Fruit fly (Drosophila melanogaster) whole organism, adult: ENCODE data around the gene Aplip1.

Source experiments
- CG11617 ChIP-seq: fragments of 200-800 bp; sonication (Bioruptor generic); optimal IDR thresholded peaks from 2 replicates; lab custom pipeline; 2017; ENCODE audit warnings: mild to moderate bottlenecking, missing biosample characterization, missing genetic modification reagents, missing genetic modification characterization
- CG12768 ChIP-seq: fragments of 200-800 bp; sonication (Bioruptor generic); optimal IDR thresholded peaks from 2 replicates; lab custom pipeline; 2017; ENCODE audit warnings: missing biosample characterization, missing genetic modification characterization, mild to moderate bottlenecking, moderate library complexity, missing genetic modification reagents
- CG14711 ChIP-seq: fragments of 200-800 bp; sonication (Bioruptor generic); optimal IDR thresholded peaks from 2 replicates; lab custom pipeline; 2018; ENCODE audit warnings: missing biosample characterization, mild to moderate bottlenecking, missing genetic modification characterization, moderate library complexity
- CG1620 ChIP-seq: fragments of 200-800 bp; sonication (Bioruptor generic); optimal IDR thresholded peaks from 2 replicates; lab custom pipeline; 2016; ENCODE audit warnings: missing biosample characterization, missing genetic modification characterization
- CG33017 ChIP-seq: fragments of 200-800 bp; sonication (Bioruptor generic); optimal IDR thresholded peaks from 2 replicates; lab custom pipeline; 2018; ENCODE audit warnings: missing biosample characterization, mild to moderate bottlenecking, missing genetic modification characterization, moderate library complexity
- CG5204 ChIP-seq: fragments of 200-800 bp; sonication (Bioruptor generic); optimal IDR thresholded peaks from 2 replicates; lab custom pipeline; 2016; ENCODE audit warnings: missing biosample characterization, missing genetic modification characterization
- CG7045 ChIP-seq: fragments of 200-800 bp; sonication (Bioruptor generic); optimal IDR thresholded peaks from 2 replicates; lab custom pipeline; 2017; ENCODE audit warnings: missing biosample characterization, mild to moderate bottlenecking, missing genetic modification characterization
- CG7101 ChIP-seq: fragments of 200-800 bp; sonication (Bioruptor generic); optimal IDR thresholded peaks from 2 replicates; lab custom pipeline; 2018; ENCODE audit warnings: missing biosample characterization, mild to moderate bottlenecking, missing genetic modification characterization, moderate library complexity
- Clk ChIP-seq: fragments of 200-800 bp; sonication (Bioruptor generic); optimal IDR thresholded peaks from 2 replicates; lab custom pipeline; 2017; ENCODE audit warnings: missing biosample characterization, missing genetic modification characterization
- Crg-1 ChIP-seq: fragments of 200-800 bp; sonication (Bioruptor generic); optimal IDR thresholded peaks from 2 replicates; lab custom pipeline; 2016; ENCODE audit warnings: missing biosample characterization, missing genetic modification characterization
- Hr96 ChIP-seq: fragments of 200-800 bp; sonication (Bioruptor generic); optimal IDR thresholded peaks from 2 replicates; lab custom pipeline; 2016; ENCODE audit warnings: missing biosample characterization, missing genetic modification characterization
- Mnt ChIP-seq: fragments of 200-800 bp; sonication (Bioruptor generic); optimal IDR thresholded peaks from 2 replicates; lab custom pipeline; 2016; ENCODE audit warnings: missing biosample characterization, mild to moderate bottlenecking, missing genetic modification characterization
- bab1 ChIP-seq: fragments of 200-800 bp; sonication (Bioruptor generic); optimal IDR thresholded peaks from 3 replicates; lab custom pipeline; 2019; ENCODE audit warnings: missing biosample characterization, mild to moderate bottlenecking, missing genetic modification characterization, moderate library complexity
- cic ChIP-seq: fragments of 200-800 bp; sonication (Bioruptor generic); optimal IDR thresholded peaks from 2 replicates; lab custom pipeline; 2017; ENCODE audit warnings: missing biosample characterization, mild to moderate bottlenecking, missing genetic modification characterization, moderate library complexity
- cnc ChIP-seq, 2 experiments: fragments of >200 bp; optimal IDR thresholded peaks; 2 replicates each; lab custom pipeline; 2017
- kay ChIP-seq: fragments of 200-800 bp; sonication (Bioruptor generic); peaks from one replicate; lab custom pipeline; 2016; ENCODE audit warnings: missing biosample characterization, missing genetic modification characterization, borderline replicate concordance
- ovo ChIP-seq: fragments of 200-800 bp; sonication (Bioruptor generic); optimal IDR thresholded peaks from 2 replicates; lab custom pipeline; 2016; ENCODE audit warnings: missing biosample characterization, missing genetic modification characterization
- pad ChIP-seq: fragments of 200-800 bp; sonication (Bioruptor generic); optimal IDR thresholded peaks from 3 replicates; lab custom pipeline; 2017; ENCODE audit warnings: missing biosample characterization, missing genetic modification characterization, mild to moderate bottlenecking, moderate library complexity, missing genetic modification reagents
- tj ChIP-seq: fragments of 200-800 bp; sonication (Bioruptor generic); optimal IDR thresholded peaks from 3 replicates; lab custom pipeline; 2017; ENCODE audit warnings: missing biosample characterization, mild to moderate bottlenecking, missing genetic modification characterization, moderate library complexity
- toe ChIP-seq: fragments of 200-800 bp; sonication (Bioruptor generic); optimal IDR thresholded peaks from 2 replicates; lab custom pipeline; 2016; ENCODE audit warnings: missing biosample characterization, missing genetic modification characterization

The Aplip1 gene

dm6 chr3L:1206682-1207421, 10.7 kb downstream of the Aplip1 start, which contains the start of gene LysB:
Gene LysB (plus strand): TSS chr3L:1207371.
- no peak for TF ChIP-seq Crg-1 (GFP tag; lab: Kevin White, UChicago)
- no peak for TF ChIP-seq Hr96 (GFP tag; lab: Kevin White, UChicago)
- TF ChIP-seq CG1620 (GFP tag; lab: Kevin White, UChicago), result no peak
- no peak for TF ChIP-seq CG5204 (GFP tag; lab: Kevin White, UChicago)
- no peak for TF ChIP-seq kay (GFP tag; lab: Kevin White, UChicago)
- no peak for TF ChIP-seq Clk
- no peak for TF ChIP-seq pad (GFP tag; lab: Kevin White, UChicago)
- TF ChIP-seq CG12768, result no peak
- no peak for TF ChIP-seq CG7045
- TF ChIP-seq bab1 (GFP tag; lab: Kevin White, UChicago), result no peak
- no peak for TF ChIP-seq cic (GFP tag; lab: Kevin White, UChicago)
- no peak for TF ChIP-seq CG14711 (tag; lab: Kevin White, UChicago)
- TF ChIP-seq cnc (optimal IDR thresholded peaks at IDR 0.05; lab: Kevin White, UChicago), result no peak
- TF ChIP-seq CG33017 (tag; lab: Kevin White, UChicago), result no peak
- no peak for TF ChIP-seq toe
- TF ChIP-seq ovo (GFP tag; lab: Kevin White, UChicago), result no peak

dm6 chr3L:1208206-1208605, 12.1 kb downstream of the Aplip1 start:
- no peak for TF ChIP-seq CG1620 (GFP tag; lab: Kevin White, UChicago)
- TF ChIP-seq toe, result no peak
- no peak for TF ChIP-seq CG33017 (tag; lab: Kevin White, UChicago)
- no peak for TF ChIP-seq CG11617
- TF ChIP-seq Crg-1 (GFP tag; lab: Kevin White, UChicago), result no peak
- no peak for TF ChIP-seq CG5204 (GFP tag; lab: Kevin White, UChicago)
- no peak for TF ChIP-seq tj (GFP tag; lab: Kevin White, UChicago)

DNA sequence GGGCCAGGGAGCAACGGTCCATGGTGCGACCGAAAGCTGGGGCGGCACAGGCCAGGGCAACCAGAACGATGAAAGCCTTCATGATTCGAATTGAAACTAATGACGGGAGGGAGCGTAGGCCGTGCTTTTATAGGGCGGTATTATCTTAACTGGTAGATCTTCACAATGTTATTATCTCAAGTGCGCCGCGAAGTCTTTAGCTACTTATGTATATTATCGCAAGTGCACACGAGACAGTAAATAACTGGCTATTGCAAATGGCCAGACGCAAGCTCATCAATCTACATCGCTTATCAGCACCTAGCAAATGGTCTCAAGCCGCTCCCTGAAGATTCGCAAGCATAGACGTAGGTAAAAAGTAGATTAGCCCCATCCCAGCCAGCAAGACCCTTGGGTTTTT, 15.0 kb downstream of the Aplip1 start, which contains the start of gene LysD:
TSS of gene LysD (minus strand) at position 101 of the 400 bp plus-strand sequence.
- no peak for TF ChIP-seq CG11617
- no peak for TF ChIP-seq CG14711 (tag; lab: Kevin White, UChicago)
- TF ChIP-seq bab1 (GFP tag; lab: Kevin White, UChicago), result no peak
- no peak for TF ChIP-seq Clk
- TF ChIP-seq CG7101 (tag; lab: Kevin White, UChicago), result no peak
- TF ChIP-seq cic (GFP tag; lab: Kevin White, UChicago), result no peak
- TF ChIP-seq CG12768, result no peak
- TF ChIP-seq tj (GFP tag; lab: Kevin White, UChicago), result no peak

DNA sequence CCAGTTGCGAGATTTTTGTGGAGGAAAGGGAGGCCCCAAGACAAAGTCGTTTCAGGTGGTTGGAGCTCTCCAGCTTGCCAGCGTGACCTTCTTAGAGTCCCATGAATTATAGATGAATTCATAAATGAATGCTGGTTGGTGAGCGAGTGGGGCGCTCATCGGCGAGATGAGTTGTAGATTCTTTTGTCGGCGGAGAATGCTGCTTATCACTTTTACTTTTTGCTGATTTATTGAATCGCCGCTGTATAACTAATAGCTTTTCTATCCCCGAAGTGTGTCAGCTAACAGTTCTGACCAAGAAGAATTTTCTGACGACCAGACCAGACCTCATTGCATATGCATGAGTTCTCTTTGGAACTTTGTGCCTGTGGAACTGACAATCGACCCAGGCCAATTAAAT, 16.0 kb downstream of the Aplip1 start:
- no peak for TF ChIP-seq CG1620 (GFP tag; lab: Kevin White, UChicago)
- no peak for TF ChIP-seq pad (GFP tag; lab: Kevin White, UChicago)
- TF ChIP-seq CG7101 (tag; lab: Kevin White, UChicago), result no peak
- no peak for TF ChIP-seq CG12768
- TF ChIP-seq toe, result no peak
- no peak for TF ChIP-seq Clk
- TF ChIP-seq CG5204 (GFP tag; lab: Kevin White, UChicago), result no peak
- no peak for TF ChIP-seq Mnt (GFP tag; lab: Kevin White, UChicago)

DNA sequence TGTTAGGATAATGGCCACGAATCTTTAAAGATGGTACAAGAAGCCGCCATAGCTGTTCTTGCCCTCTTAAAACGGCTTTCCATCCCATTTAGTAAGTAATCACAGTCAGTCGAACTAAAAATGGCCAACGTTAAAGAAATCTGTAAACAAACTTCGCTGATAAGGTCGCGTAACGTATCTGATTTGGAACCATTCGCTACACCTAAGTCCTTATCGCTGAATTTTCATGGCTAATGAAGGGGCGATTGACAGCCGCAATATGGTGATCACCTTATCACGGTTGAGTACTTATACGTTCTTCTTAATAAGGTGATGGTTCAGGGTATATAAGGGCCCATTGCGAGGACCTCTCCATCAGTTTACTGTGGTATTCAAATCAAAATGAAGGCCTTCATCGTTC, 16.5 kb downstream of the Aplip1 start, which contains the start of gene LysE:
TSS of gene LysE (plus strand) at position 257 of the 400 bp plus-strand sequence.
- TF ChIP-seq Mnt (GFP tag; lab: Kevin White, UChicago) (no peak), CG7045 (no peak), bab1 (GFP tag; lab: Kevin White, UChicago) (no peak)

DNA sequence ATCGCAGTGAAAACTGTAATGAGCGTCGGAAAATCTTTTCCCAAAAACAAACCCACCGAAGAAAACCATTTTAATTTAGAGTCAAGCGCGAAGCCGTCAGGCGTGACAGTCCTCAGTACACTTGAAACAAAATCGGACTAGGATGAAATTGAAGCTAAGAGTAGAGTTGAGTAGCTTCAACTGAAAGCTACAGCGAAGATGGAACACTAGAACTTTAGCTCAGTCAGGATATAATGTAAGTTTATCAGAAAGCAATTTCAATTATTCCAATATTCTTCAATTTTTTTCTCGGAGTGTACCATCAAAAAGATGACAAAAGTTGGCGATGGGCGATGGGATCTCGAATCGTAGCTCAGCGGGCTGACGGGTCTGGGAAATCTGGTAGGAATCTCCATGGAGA, 20.3 kb downstream of the Aplip1 start:
- TF ChIP-seq cic (GFP tag; lab: Kevin White, UChicago) (no peak), CG7045 (no peak), bab1 (GFP tag; lab: Kevin White, UChicago) (no peak), tj (GFP tag; lab: Kevin White, UChicago) (no peak), cnc (optimal IDR thresholded peaks at IDR 0.05; lab: Kevin White, UChicago) (no peak), Crg-1 (GFP tag; lab: Kevin White, UChicago) (no peak), kay (GFP tag; lab: Kevin White, UChicago) (no peak), Clk (no peak), toe (no peak), Mnt (GFP tag; lab: Kevin White, UChicago) (no peak), CG33017 (tag; lab: Kevin White, UChicago) (no peak), CG7101 (tag; lab: Kevin White, UChicago) (no peak), Hr96 (GFP tag; lab: Kevin White, UChicago) (no peak), CG14711 (tag; lab: Kevin White, UChicago) (no peak)

- TF ChIP-seq cnc (optimal IDR thresholded peaks at IDR 0.05; lab: Kevin White, UChicago) (no peak), toe (no peak), Mnt (GFP tag; lab: Kevin White, UChicago) (no peak), CG7045 (no peak), CG7101 (tag; lab: Kevin White, UChicago) (no peak), ovo (GFP tag; lab: Kevin White, UChicago) (no peak)
Measured at dm6 chr3L:1218596-1218995, 22.5 kb downstream of the Aplip1 start, which contains the start of gene LysP. Gene LysP (minus strand): TSS chr3L:1218696.
